Fruit fly (Drosophila melanogaster) whole organism, embryonic: ENCODE results near the gene CG31883.

Source experiments
- Adf1 ChIP-seq: fragments of 200-800 bp; sonication (Bioruptor generic); IDR thresholded peaks from 2 replicates; pipeline ENCODE4 v1.3.6; 2022; ENCODE audit warnings: missing biosample characterization, missing genetic modification characterization
- Atf6 ChIP-seq: fragments of 200-800 bp; sonication (Bioruptor generic); IDR thresholded peaks from 2 replicates; pipeline ENCODE4 v1.3.6; 2022; ENCODE audit warnings: missing biosample characterization, missing genetic modification characterization
- BEAF-32 ChIP-seq: fragments of 200-800 bp; sonication (Bioruptor generic); optimal IDR thresholded peaks from 3 replicates; lab custom pipeline; 2017; ENCODE audit warnings: missing biosample characterization, missing genetic modification characterization, mild to moderate bottlenecking, moderate library complexity, missing genetic modification reagents
- CG1024 ChIP-seq: fragments of 200-800 bp; sonication (Bioruptor generic); IDR thresholded peaks from 2 replicates; pipeline ENCODE4 v1.3.6; 2022; ENCODE audit warnings: missing biosample characterization, missing genetic modification characterization
- CG12155 ChIP-seq: fragments of 200-800 bp; sonication (Bioruptor generic); optimal IDR thresholded peaks from 3 replicates; lab custom pipeline; 2016; ENCODE audit warnings: missing biosample characterization, missing genetic modification characterization
- CG14667 ChIP-seq: fragments of 200-800 bp; sonication (Bioruptor generic); IDR thresholded peaks from 2 replicates; pipeline ENCODE4 v1.3.6; 2022; ENCODE audit warnings: missing biosample characterization, missing genetic modification characterization
- CG14860 ChIP-seq: fragments of 200-800 bp; sonication (Bioruptor generic); IDR thresholded peaks from 3 replicates; pipeline ENCODE4 v1.3.6; 2022; ENCODE audit warnings: missing biosample characterization, missing genetic modification characterization; ENCODE audit not compliant: partially characterized antibody
- CG15269 ChIP-seq: fragments of 200-800 bp; sonication (Bioruptor generic); optimal IDR thresholded peaks from 2 replicates; lab custom pipeline; 2018; ENCODE audit warnings: missing biosample characterization, mild to moderate bottlenecking, missing genetic modification characterization, moderate library complexity
- CG16815 ChIP-seq: fragments of 200-800 bp; sonication (Bioruptor generic); optimal IDR thresholded peaks from 3 replicates; lab custom pipeline; 2017; ENCODE audit warnings: missing biosample characterization, mild to moderate bottlenecking, missing genetic modification characterization
- CG17385 ChIP-seq: fragments of 200-800 bp; sonication (Bioruptor generic); optimal IDR thresholded peaks from 3 replicates; lab custom pipeline; 2018; ENCODE audit warnings: missing biosample characterization, mild to moderate bottlenecking, missing genetic modification characterization
- CG18011 ChIP-seq: fragments of 200-800 bp; sonication (Bioruptor generic); optimal IDR thresholded peaks from 2 replicates; lab custom pipeline; 2017; ENCODE audit warnings: missing biosample characterization, missing genetic modification characterization, mild to moderate bottlenecking, moderate library complexity, missing genotype
- CG18262 ChIP-seq: fragments of 200-800 bp; optimal IDR thresholded peaks from 3 replicates; lab custom pipeline; 2019; ENCODE audit warnings: missing biosample characterization, mild to moderate bottlenecking, missing genetic modification characterization, moderate library complexity
- CG18764 ChIP-seq: fragments of 200-800 bp; sonication (Bioruptor generic); optimal IDR thresholded peaks from 3 replicates; lab custom pipeline; 2016; ENCODE audit warnings: missing biosample characterization, missing genetic modification characterization
- CG2129 ChIP-seq: fragments of 200-800 bp; sonication (Bioruptor generic); IDR thresholded peaks from 2 replicates; pipeline ENCODE4 v1.3.6; 2022; ENCODE audit warnings: missing biosample characterization, missing genetic modification characterization; ENCODE audit not compliant: partially characterized antibody
- CG2199 ChIP-seq: fragments of 200-800 bp; sonication (Bioruptor generic); IDR thresholded peaks from 3 replicates; pipeline ENCODE4 v1.3.6; 2022; ENCODE audit warnings: missing biosample characterization, missing genetic modification characterization
- CG30431 ChIP-seq: fragments of 200-800 bp; sonication (Bioruptor generic); optimal IDR thresholded peaks from 2 replicates; lab custom pipeline; 2017; ENCODE audit warnings: missing biosample characterization, missing genetic modification characterization
- CG5180 ChIP-seq: fragments of 200-800 bp; sonication (Bioruptor generic); optimal IDR thresholded peaks from 3 replicates; lab custom pipeline; 2017; ENCODE audit warnings: missing biosample characterization, missing genetic modification characterization, mild to moderate bottlenecking, moderate library complexity, missing genetic modification reagents
- CG6254 ChIP-seq: fragments of 200-800 bp; sonication (Bioruptor generic); optimal IDR thresholded peaks from 3 replicates; lab custom pipeline; 2017; ENCODE audit warnings: mild to moderate bottlenecking, missing biosample characterization, missing genetic modification reagents, missing genetic modification characterization
- CG6791 ChIP-seq: fragments of 200-800 bp; sonication (Bioruptor generic); IDR thresholded peaks from 3 replicates; pipeline ENCODE4 v1.3.6; 2022; ENCODE audit warnings: missing biosample characterization, missing genetic modification characterization; ENCODE audit not compliant: partially characterized antibody
- CG8281 ChIP-seq: fragments of 200-800 bp; sonication (Bioruptor generic); optimal IDR thresholded peaks from 2 replicates; lab custom pipeline; 2018; ENCODE audit warnings: missing biosample characterization, mild to moderate bottlenecking, missing genetic modification characterization, moderate library complexity
- D ChIP-seq, 2 experiments: fragments of 200-800 bp in 1 of 2; fragments of >200 bp in 1 of 2; sonication (Bioruptor generic) in 1 of 2; optimal IDR thresholded peaks; 2 replicates in 1 of 2; 3 replicates in 1 of 2; lab custom pipeline; 2017; ENCODE audit warnings: mild to moderate bottlenecking in 1 of 2, missing biosample characterization in 1 of 2, missing genetic modification characterization in 1 of 2, missing genetic modification reagents in 1 of 2
- Deaf1 ChIP-seq: fragments of 200-800 bp; optimal IDR thresholded peaks from 3 replicates; lab custom pipeline; 2019; ENCODE audit warnings: missing biosample characterization, mild to moderate bottlenecking, missing genetic modification characterization, moderate library complexity
- Dip3 ChIP-seq: fragments of 200-800 bp; sonication (Bioruptor generic); optimal IDR thresholded peaks from 3 replicates; lab custom pipeline; 2016; ENCODE audit warnings: missing biosample characterization, missing genetic modification characterization
- H2.0 ChIP-seq: fragments of 200-800 bp; sonication (Bioruptor generic); IDR thresholded peaks from 2 replicates; pipeline ENCODE4 v1.3.6; 2022; ENCODE audit warnings: missing biosample characterization, missing genetic modification characterization
- MTF-1 ChIP-seq: fragments of 200-800 bp; sonication (Bioruptor generic); optimal IDR thresholded peaks from 2 replicates; lab custom pipeline; 2018; ENCODE audit warnings: missing biosample characterization, mild to moderate bottlenecking, missing genetic modification characterization, borderline replicate concordance
- Oaz ChIP-seq: fragments of 200-800 bp; sonication (Bioruptor generic); IDR thresholded peaks from 2 replicates; pipeline ENCODE4 v1.3.6; 2022; ENCODE audit warnings: missing biosample characterization, missing genetic modification characterization
- Poxn ChIP-seq: fragments of 200-800 bp; sonication (Bioruptor generic); IDR thresholded peaks from 2 replicates; pipeline ENCODE4 v1.3.6; 2022; ENCODE audit warnings: missing biosample characterization, missing genetic modification characterization
- Spps ChIP-seq: fragments of 200-800 bp; sonication (Bioruptor generic); optimal IDR thresholded peaks from 2 replicates; lab custom pipeline; 2018; ENCODE audit warnings: missing biosample characterization, mild to moderate bottlenecking, missing genetic modification characterization
- Stat92E ChIP-seq, 3 experiments: fragments of >200 bp in 2 of 3; fragments of 200-800 bp in 1 of 3; sonication (Bioruptor generic) in 1 of 3; optimal IDR thresholded peaks; 2 replicates each; lab custom pipeline; 2017 to 2019; ENCODE audit warnings: missing biosample characterization in 3 of 3, missing genetic modification characterization in 3 of 3, mild to moderate bottlenecking in 1 of 3, moderate library complexity in 1 of 3
- amos ChIP-seq: fragments of 200-800 bp; sonication (Bioruptor generic); IDR thresholded peaks from 2 replicates; pipeline ENCODE4 v1.3.6; 2022; ENCODE audit warnings: missing biosample characterization, missing genetic modification characterization; ENCODE audit not compliant: partially characterized antibody
- ato ChIP-seq: fragments of 200-800 bp; sonication (Bioruptor generic); IDR thresholded peaks from 2 replicates; pipeline ENCODE4 v1.3.6; 2022; ENCODE audit warnings: missing biosample characterization, missing genetic modification characterization; ENCODE audit not compliant: partially characterized antibody
- emc ChIP-seq: fragments of 200-800 bp; sonication (Bioruptor generic); optimal IDR thresholded peaks from 2 replicates; lab custom pipeline; 2016; ENCODE audit warnings: missing biosample characterization, missing genetic modification characterization
- gce ChIP-seq: fragments of 200-800 bp; sonication (Bioruptor generic); IDR thresholded peaks from 3 replicates; pipeline ENCODE4 v1.3.6; 2022; ENCODE audit warnings: missing biosample characterization, missing genetic modification characterization
- grau ChIP-seq: fragments of 200-800 bp; optimal IDR thresholded peaks from 3 replicates; lab custom pipeline; 2019; ENCODE audit warnings: missing biosample characterization, mild to moderate bottlenecking, missing genetic modification characterization, moderate library complexity
- gsb ChIP-seq: fragments of 200-800 bp; sonication (Bioruptor generic); IDR thresholded peaks from 2 replicates; pipeline ENCODE4 v1.3.6; 2022; ENCODE audit warnings: missing biosample characterization, missing genetic modification characterization
- ind ChIP-seq: fragments of 200-800 bp; sonication (Bioruptor generic); optimal IDR thresholded peaks from 3 replicates; lab custom pipeline; 2016; ENCODE audit warnings: missing biosample characterization, missing genetic modification characterization
- kah ChIP-seq: fragments of 200-800 bp; sonication (Bioruptor generic); optimal IDR thresholded peaks from 2 replicates; lab custom pipeline; 2018; ENCODE audit warnings: missing biosample characterization, mild to moderate bottlenecking, missing genetic modification characterization
- kay ChIP-seq: fragments of 200-800 bp; sonication (Bioruptor generic); optimal IDR thresholded peaks from 2 replicates; lab custom pipeline; 2016; ENCODE audit warnings: missing biosample characterization, missing genetic modification characterization
- klu ChIP-seq: fragments of 200-800 bp; sonication (Bioruptor generic); IDR thresholded peaks from 2 replicates; pipeline ENCODE4 v1.3.6; 2022; ENCODE audit warnings: missing biosample characterization, missing genetic modification characterization
- pros ChIP-seq: fragments of 200-800 bp; sonication (Bioruptor generic); optimal IDR thresholded peaks from 3 replicates; lab custom pipeline; 2019; ENCODE audit warnings: missing biosample characterization, mild to moderate bottlenecking, missing genetic modification characterization, moderate library complexity
- sim ChIP-seq: fragments of 200-800 bp; sonication (Bioruptor generic); IDR thresholded peaks from 2 replicates; pipeline ENCODE4 v1.3.6; 2022; ENCODE audit warnings: missing biosample characterization, missing genetic modification characterization
- sisA ChIP-seq: fragments of 200-800 bp; sonication (Bioruptor generic); IDR thresholded peaks from 2 replicates; pipeline ENCODE4 v1.3.6; 2022; ENCODE audit warnings: missing biosample characterization, missing genetic modification characterization
- tin ChIP-seq: fragments of 200-800 bp; sonication (Bioruptor generic); optimal IDR thresholded peaks from 3 replicates; lab custom pipeline; 2016; ENCODE audit warnings: missing biosample characterization, missing genetic modification characterization
- trem ChIP-seq: fragments of 200-800 bp; optimal IDR thresholded peaks from 3 replicates; lab custom pipeline; 2019; ENCODE audit warnings: missing biosample characterization, mild to moderate bottlenecking, missing genetic modification characterization, moderate library complexity
- vnd ChIP-seq: fragments of 200-800 bp; sonication (Bioruptor generic); IDR thresholded peaks from 3 replicates; pipeline ENCODE4 v1.3.6; 2022; ENCODE audit warnings: missing biosample characterization, missing genetic modification characterization; ENCODE audit not compliant: partially characterized antibody
- yki ChIP-seq: fragments of >200 bp; optimal IDR thresholded peaks from 3 replicates; lab custom pipeline; 2018
- zfh2 ChIP-seq: fragments of 200-800 bp; sonication (Bioruptor generic); optimal IDR thresholded peaks from 2 replicates; lab custom pipeline; 2016; ENCODE audit warnings: missing biosample characterization, missing genetic modification characterization

The CG31883 gene

DNA sequence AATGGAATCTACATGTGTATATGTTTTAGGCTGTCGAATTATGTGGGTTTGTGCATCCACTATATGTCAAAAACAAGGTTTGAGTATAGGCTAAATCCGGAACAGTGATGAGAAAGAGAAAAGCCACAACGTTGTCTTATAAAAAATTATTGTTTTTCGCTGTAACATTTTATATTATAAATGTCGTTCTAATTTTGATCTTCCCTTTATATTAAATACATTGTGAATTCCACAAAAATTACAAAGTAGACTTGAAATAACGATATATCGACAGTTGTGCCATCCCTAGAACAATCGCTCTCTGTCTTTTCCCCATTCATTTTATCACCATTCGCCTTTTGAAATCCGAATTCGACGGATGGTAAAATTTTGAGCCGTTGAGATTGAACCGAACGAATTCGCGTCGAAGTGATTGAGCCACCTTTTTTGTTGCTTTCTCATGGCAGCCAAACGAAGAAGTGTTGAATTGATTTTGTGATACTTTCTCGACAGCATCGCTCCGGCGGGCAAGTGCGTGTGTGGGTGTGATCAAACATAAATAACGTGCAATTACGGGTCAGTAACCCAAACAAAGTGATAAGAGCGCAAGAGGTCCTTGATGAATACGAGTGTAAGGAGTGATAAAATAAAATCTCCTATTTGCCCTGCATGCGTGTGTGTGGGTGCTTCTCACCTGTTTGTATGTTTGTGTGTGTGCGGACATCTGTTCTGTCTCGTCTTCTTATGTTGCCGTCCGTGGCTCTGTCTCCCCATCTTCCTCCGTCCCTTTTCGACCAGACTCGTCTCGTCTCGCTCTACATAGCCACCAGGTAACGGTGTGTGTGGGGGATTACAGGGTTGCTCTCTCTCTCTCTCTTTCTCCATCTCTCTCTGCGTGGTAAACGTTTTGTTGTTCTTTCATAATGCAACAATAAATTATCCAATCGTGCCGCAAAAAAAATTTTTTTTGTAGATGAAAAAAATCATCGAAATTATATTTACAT is 7.1 kb upstream of the CG31883 start, which contains the start of gene Oatp30B (continued):
- TF ChIP-seq D (optimal IDR thresholded peaks at IDR 0.05; lab: Kevin White, UChicago) (peak; percentile 54), D (GFP tag; optimal IDR thresholded peaks at IDR 0.05; lab: Kevin White, UChicago) (peak; percentile 88), H2.0 (GFP tag; lab: Robert Waterston, UW) (peak; percentile 97), ato (GFP tag; lab: Robert Waterston, UW) (peak; percentile 83), Oaz (GFP tag; lab: Robert Waterston, UW) (peak; percentile 95), CG2129 (peak; percentile 99), Deaf1 (tag; lab: Kevin White, UChicago) (peak; percentile 82), BEAF-32 (GFP tag; lab: Kevin White, UChicago) (peak; percentile 97), CG2199 (GFP tag; lab: Robert Waterston, UW) (peak; percentile 97), Atf6 (GFP tag; lab: Robert Waterston, UW) (peak; percentile 97), gsb (GFP tag; lab: Robert Waterston, UW) (peak; percentile 95), gce (peak; percentile 95; the same call in 2 of the 3 replicates), MTF-1 (GFP tag; lab: Kevin White, UChicago) (peak; percentile 90), CG6254 (GFP tag; lab: Kevin White, UChicago) (peak; percentile 90), yki (lab: Kevin White, UChicago) (no peak), Dip3 (GFP tag; lab: Kevin White, UChicago) (peak; percentile 94), CG14860 (peak; percentile 97), Poxn (GFP tag; lab: Robert Waterston, UW) (peak; percentile 85), CG8281 (tag; lab: Kevin White, UChicago) (peak; percentile 82), emc (GFP tag; lab: Kevin White, UChicago) (peak; percentile 76), tin (GFP tag; lab: Kevin White, UChicago) (peak; percentile 98), amos (peak; percentile 96), grau (tag; lab: Kevin White, UChicago) (peak; percentile 96), zfh2 (GFP tag; lab: Kevin White, UChicago) (peak; percentile 96), CG30431 (GFP tag; lab: Kevin White, UChicago) (peak; percentile 89), sim (GFP tag; lab: Robert Waterston, UW) (peak; percentile 95), kah (GFP tag; lab: Kevin White, UChicago) (peak; percentile 80), pros (GFP tag; lab: Kevin White, UChicago) (peak; percentile 72), CG6791 (GFP tag; lab: Robert Waterston, UW) (peak; percentile 96), CG18262 (tag; lab: Kevin White, UChicago) (peak; percentile 96), trem (tag; lab: Kevin White, UChicago) (peak; percentile 95), CG17385 (GFP tag; lab: Kevin White, UChicago) (peak; percentile 88), vnd (GFP tag; lab: Robert Waterston, UW) (peak; percentile 96), CG5180 (GFP tag; lab: Kevin White, UChicago) (peak; percentile 80), sisA (GFP tag; lab: Robert Waterston, UW) (peak; percentile 96), CG12155 (GFP tag; lab: Kevin White, UChicago) (peak; percentile 96), CG1024 (peak; percentile 89), CG18764 (peak; percentile 94), Adf1 (GFP tag; lab: Robert Waterston, UW) (peak; percentile 79), CG18011 (GFP tag; lab: Kevin White, UChicago) (peak; percentile 85), CG15269 (tag; lab: Kevin White, UChicago) (peak; percentile 97), kay (peak; percentile 96), CG14667 (GFP tag; lab: Robert Waterston, UW) (peak; percentile 96), Stat92E (GFP tag; optimal IDR thresholded peaks at IDR 0.05; lab: Kevin White, UChicago) (peak in 1 of 3 experiments; percentile 92), klu (peak; percentile 96), CG16815 (GFP tag; lab: Kevin White, UChicago) (peak; percentile 93), Spps (tag; lab: Kevin White, UChicago) (peak; percentile 95), ind (GFP tag; lab: Kevin White, UChicago) (peak; percentile 97)
